Fruit fly (Drosophila melanogaster) whole organism, embryonic: ENCODE measurements around the gene ph-d.

ENCODE experiments used
- Blimp-1 ChIP-seq: fragments of 200-800 bp; sonication (Bioruptor generic); optimal IDR thresholded peaks from 3 replicates; lab custom pipeline; 2018; ENCODE audit warnings: missing biosample characterization, missing genetic modification characterization, mild to moderate bottlenecking, moderate library complexity, missing genetic modification reagents
- BtbVII ChIP-seq: fragments of 200-800 bp; sonication (Bioruptor generic); optimal IDR thresholded peaks from 3 replicates; lab custom pipeline; 2017; ENCODE audit warnings: missing biosample characterization, mild to moderate bottlenecking, missing genetic modification characterization
- CG11398 ChIP-seq: fragments of 200-800 bp; sonication (Bioruptor generic); optimal IDR thresholded peaks from 2 replicates; lab custom pipeline; 2016; ENCODE audit warnings: missing biosample characterization, missing genetic modification characterization
- CG11695 ChIP-seq: fragments of 200-800 bp; sonication (Bioruptor generic); IDR thresholded peaks from 3 replicates; pipeline ENCODE4 v1.3.6; 2022; ENCODE audit warnings: missing biosample characterization, missing genetic modification characterization
- CG11723 ChIP-seq: fragments of 200-800 bp; sonication (Bioruptor generic); optimal IDR thresholded peaks from 2 replicates; lab custom pipeline; 2017; ENCODE audit warnings: missing biosample characterization, mild to moderate bottlenecking, missing genetic modification characterization
- CG12236 ChIP-seq: fragments of 200-800 bp; sonication (Bioruptor generic); optimal IDR thresholded peaks from 2 replicates; lab custom pipeline; 2016; ENCODE audit warnings: missing biosample characterization, missing genetic modification characterization
- CG12744 ChIP-seq: fragments of 200-800 bp; sonication (Bioruptor generic); optimal IDR thresholded peaks from 2 replicates; lab custom pipeline; 2016; ENCODE audit warnings: missing biosample characterization, missing genetic modification characterization
- CG13123 ChIP-seq: fragments of 200-800 bp; sonication (Bioruptor generic); optimal IDR thresholded peaks from 2 replicates; lab custom pipeline; 2016; ENCODE audit warnings: missing biosample characterization, missing genetic modification characterization
- CG14050 ChIP-seq: fragments of 200-800 bp; sonication (Bioruptor generic); IDR thresholded peaks from 3 replicates; pipeline ENCODE4 v1.3.6; 2022; ENCODE audit warnings: missing biosample characterization, missing genetic modification characterization
- CG14710 ChIP-seq: fragments of 200-800 bp; sonication (Bioruptor generic); optimal IDR thresholded peaks from 3 replicates; lab custom pipeline; 2019; ENCODE audit warnings: missing biosample characterization, mild to moderate bottlenecking, missing genetic modification characterization, moderate library complexity
- CG15601 ChIP-seq: fragments of 200-800 bp; sonication (Bioruptor generic); optimal IDR thresholded peaks from 3 replicates; lab custom pipeline; 2019; ENCODE audit warnings: missing biosample characterization, mild to moderate bottlenecking, missing genetic modification characterization, moderate library complexity
- CG16779 ChIP-seq: fragments of 200-800 bp; sonication (Bioruptor generic); IDR thresholded peaks from 2 replicates; pipeline ENCODE4 v1.3.6; 2022; ENCODE audit warnings: missing biosample characterization, missing genetic modification characterization
- CG16863 ChIP-seq: fragments of 200-800 bp; sonication (Bioruptor generic); optimal IDR thresholded peaks from 3 replicates; lab custom pipeline; 2016; ENCODE audit warnings: missing biosample characterization, missing genetic modification characterization
- CG17385 ChIP-seq: fragments of 200-800 bp; sonication (Bioruptor generic); optimal IDR thresholded peaks from 3 replicates; lab custom pipeline; 2018; ENCODE audit warnings: missing biosample characterization, mild to moderate bottlenecking, missing genetic modification characterization
- CG17612 ChIP-seq: fragments of 200-800 bp; sonication (Bioruptor generic); IDR thresholded peaks from 2 replicates; pipeline ENCODE4 v1.3.6; 2022; ENCODE audit warnings: missing biosample characterization, missing genetic modification characterization
- CG4617 ChIP-seq: fragments of 200-800 bp; sonication (Bioruptor generic); optimal IDR thresholded peaks from 3 replicates; lab custom pipeline; 2016; ENCODE audit warnings: missing biosample characterization, missing genetic modification characterization, borderline replicate concordance
- CG4730 ChIP-seq: fragments of 200-800 bp; sonication (Bioruptor generic); IDR thresholded peaks from 2 replicates; pipeline ENCODE4 v1.3.6; 2022; ENCODE audit warnings: missing biosample characterization, missing genetic modification characterization
- CG5245 ChIP-seq: fragments of 200-800 bp; sonication (Bioruptor generic); optimal IDR thresholded peaks from 3 replicates; lab custom pipeline; 2016; ENCODE audit warnings: missing biosample characterization, missing genetic modification characterization
- CG6175 ChIP-seq: fragments of 200-800 bp; sonication (Bioruptor generic); IDR thresholded peaks from 3 replicates; pipeline ENCODE4 v1.3.6; 2022; ENCODE audit warnings: missing biosample characterization, missing genetic modification characterization
- CG9876 ChIP-seq: fragments of 200-800 bp; sonication (Bioruptor generic); optimal IDR thresholded peaks from 2 replicates; lab custom pipeline; 2016; ENCODE audit warnings: missing biosample characterization, missing genetic modification characterization
- CG9932 ChIP-seq: fragments of 200-800 bp; sonication (Bioruptor generic); IDR thresholded peaks from 2 replicates; pipeline ENCODE4 v1.3.6; 2022; ENCODE audit warnings: missing biosample characterization, missing genetic modification characterization
- CHES-1-like ChIP-seq: fragments of 200-800 bp; sonication (Bioruptor generic); optimal IDR thresholded peaks from 2 replicates; lab custom pipeline; 2016; ENCODE audit warnings: missing biosample characterization, missing genetic modification characterization
- Camta ChIP-seq: fragments of 200-800 bp; sonication (Bioruptor generic); optimal IDR thresholded peaks from 2 replicates; lab custom pipeline; 2016; ENCODE audit warnings: missing biosample characterization, missing genetic modification characterization
- Fer1 ChIP-seq: fragments of 200-800 bp; sonication (Bioruptor generic); optimal IDR thresholded peaks from 2 replicates; lab custom pipeline; 2017; ENCODE audit warnings: missing biosample characterization, mild to moderate bottlenecking, missing genetic modification characterization
- GATAe ChIP-seq: fragments of 200-800 bp; sonication (Bioruptor generic); conservative IDR thresholded peaks from 2 replicates; pipeline ENCODE4 v1.3.6; 2022; ENCODE audit warnings: missing biosample characterization, missing genetic modification characterization
- H15 ChIP-seq: fragments of 200-800 bp; sonication (Bioruptor generic); IDR thresholded peaks from 3 replicates; pipeline ENCODE4 v1.3.6; 2022; ENCODE audit warnings: missing biosample characterization, missing genetic modification characterization
- HmgD ChIP-seq: fragments of 200-800 bp; sonication (Bioruptor generic); optimal IDR thresholded peaks from 3 replicates; lab custom pipeline; 2016; ENCODE audit warnings: missing biosample characterization, missing genetic modification characterization
- HmgZ ChIP-seq: fragments of 200-800 bp; sonication (Bioruptor generic); optimal IDR thresholded peaks from 2 replicates; lab custom pipeline; 2018; ENCODE audit warnings: missing biosample characterization, mild to moderate bottlenecking, missing genetic modification characterization
- Hmx ChIP-seq: fragments of 200-800 bp; sonication (Bioruptor generic); optimal IDR thresholded peaks from 2 replicates; lab custom pipeline; 2016; ENCODE audit warnings: missing biosample characterization, missing genetic modification characterization
- Trl ChIP-seq, 3 experiments: fragments of >200 bp in 2 of 3; fragments of 200-800 bp in 1 of 3; sonication (Bioruptor generic) in 1 of 3; optimal IDR thresholded peaks; 2 replicates in 1 of 3; 3 replicates in 2 of 3; lab custom pipeline; 2016 to 2017; ENCODE audit warnings: missing biosample characterization in 1 of 3, missing genetic modification characterization in 1 of 3
- aop ChIP-seq: fragments of 200-800 bp; sonication (Bioruptor generic); IDR thresholded peaks from 2 replicates; pipeline ENCODE4 v1.3.6; 2022; ENCODE audit warnings: missing biosample characterization, missing genetic modification characterization
- ap ChIP-seq: fragments of 200-800 bp; sonication (Bioruptor generic); IDR thresholded peaks from 2 replicates; pipeline ENCODE4 v1.3.6; 2022; ENCODE audit warnings: missing biosample characterization, missing genetic modification characterization
- ase ChIP-seq: fragments of 200-800 bp; sonication (Bioruptor generic); IDR thresholded peaks from 3 replicates; pipeline ENCODE4 v1.3.6; 2022; ENCODE audit warnings: missing biosample characterization, missing genetic modification characterization
- bsh ChIP-seq, 2 experiments: fragments of 200-800 bp; sonication (Bioruptor generic); optimal IDR thresholded peaks; 2 replicates each; lab custom pipeline; 2017 to 2018; ENCODE audit warnings: mild to moderate bottlenecking in 2 of 2, missing biosample characterization in 2 of 2, missing genetic modification characterization in 2 of 2, moderate library complexity in 1 of 2
- ci ChIP-seq: fragments of 200-800 bp; sonication (Bioruptor generic); IDR thresholded peaks from 3 replicates; pipeline ENCODE4 v1.3.6; 2022; ENCODE audit warnings: missing biosample characterization, missing genetic modification characterization
- crol ChIP-seq: fragments of 200-800 bp; sonication (Bioruptor generic); IDR thresholded peaks from 2 replicates; pipeline ENCODE4 v1.3.6; 2022; ENCODE audit warnings: missing biosample characterization, missing genetic modification characterization
- ems ChIP-seq: fragments of 200-800 bp; sonication (Bioruptor generic); optimal IDR thresholded peaks from 3 replicates; lab custom pipeline; 2016; ENCODE audit warnings: missing biosample characterization, missing genetic modification characterization
- luna ChIP-seq: fragments of 200-800 bp; sonication (Bioruptor generic); optimal IDR thresholded peaks from 2 replicates; lab custom pipeline; 2016; ENCODE audit warnings: missing biosample characterization, missing genetic modification characterization
- maf-S ChIP-seq: fragments of 200-800 bp; sonication (Bioruptor generic); optimal IDR thresholded peaks from 2 replicates; lab custom pipeline; 2016; ENCODE audit warnings: missing biosample characterization, missing genetic modification characterization
- mld ChIP-seq: fragments of 200-800 bp; sonication (Bioruptor generic); IDR thresholded peaks from 3 replicates; pipeline ENCODE4 v1.3.6; 2022; ENCODE audit warnings: missing biosample characterization, missing genetic modification characterization; ENCODE audit not compliant: partially characterized antibody
- nerfin-1 ChIP-seq: fragments of 200-800 bp; sonication (Bioruptor generic); optimal IDR thresholded peaks from 3 replicates; lab custom pipeline; 2019; ENCODE audit warnings: missing biosample characterization, mild to moderate bottlenecking, missing genetic modification characterization, moderate library complexity
- oc ChIP-seq: fragments of 200-800 bp; sonication (Bioruptor generic); optimal IDR thresholded peaks from 2 replicates; lab custom pipeline; 2018; ENCODE audit warnings: missing biosample characterization, mild to moderate bottlenecking, missing genetic modification characterization, moderate library complexity
- onecut ChIP-seq: fragments of 200-800 bp; sonication (Bioruptor generic); IDR thresholded peaks from 2 replicates; pipeline ENCODE4 v1.3.6; 2022; ENCODE audit warnings: missing biosample characterization, missing genetic modification characterization
- phol ChIP-seq: fragments of 200-800 bp; sonication (Bioruptor generic); optimal IDR thresholded peaks from 3 replicates; lab custom pipeline; 2018; ENCODE audit warnings: missing biosample characterization, mild to moderate bottlenecking, missing genetic modification characterization, moderate library complexity
- pita ChIP-seq: fragments of 200-800 bp; sonication (Bioruptor generic); optimal IDR thresholded peaks from 2 replicates; lab custom pipeline; 2017; ENCODE audit warnings: missing biosample characterization, mild to moderate bottlenecking, missing genetic modification characterization
- repo ChIP-seq: fragments of 200-800 bp; sonication (Bioruptor generic); optimal IDR thresholded peaks from 2 replicates; lab custom pipeline; 2016; ENCODE audit warnings: missing biosample characterization, missing genetic modification characterization
- sisA ChIP-seq: fragments of 200-800 bp; sonication (Bioruptor generic); IDR thresholded peaks from 2 replicates; pipeline ENCODE4 v1.3.6; 2022; ENCODE audit warnings: missing biosample characterization, missing genetic modification characterization
- slbo ChIP-seq: fragments of 200-800 bp; sonication (Bioruptor generic); IDR thresholded peaks from 2 replicates; pipeline ENCODE4 v1.3.6; 2022; ENCODE audit warnings: missing biosample characterization, missing genetic modification characterization
- tup ChIP-seq: fragments of 200-800 bp; sonication (Bioruptor generic); optimal IDR thresholded peaks from 2 replicates; lab custom pipeline; 2016; ENCODE audit warnings: missing biosample characterization, mild to moderate bottlenecking, missing genetic modification characterization, moderate library complexity
- wek ChIP-seq: fragments of 200-800 bp; sonication (Bioruptor generic); optimal IDR thresholded peaks from 3 replicates; lab custom pipeline; 2018; ENCODE audit warnings: missing biosample characterization, mild to moderate bottlenecking, missing genetic modification characterization, moderate library complexity
- wor ChIP-seq: fragments of 200-800 bp; sonication (Bioruptor generic); IDR thresholded peaks from 2 replicates; pipeline ENCODE4 v1.3.6; 2022; ENCODE audit warnings: missing biosample characterization, missing genetic modification characterization
- zfh1 ChIP-seq: fragments of 200-800 bp; sonication (Bioruptor generic); IDR thresholded peaks from 3 replicates; pipeline ENCODE4 v1.3.6; 2022; ENCODE audit warnings: missing biosample characterization, missing genetic modification characterization

Gene ph-d

DNA sequence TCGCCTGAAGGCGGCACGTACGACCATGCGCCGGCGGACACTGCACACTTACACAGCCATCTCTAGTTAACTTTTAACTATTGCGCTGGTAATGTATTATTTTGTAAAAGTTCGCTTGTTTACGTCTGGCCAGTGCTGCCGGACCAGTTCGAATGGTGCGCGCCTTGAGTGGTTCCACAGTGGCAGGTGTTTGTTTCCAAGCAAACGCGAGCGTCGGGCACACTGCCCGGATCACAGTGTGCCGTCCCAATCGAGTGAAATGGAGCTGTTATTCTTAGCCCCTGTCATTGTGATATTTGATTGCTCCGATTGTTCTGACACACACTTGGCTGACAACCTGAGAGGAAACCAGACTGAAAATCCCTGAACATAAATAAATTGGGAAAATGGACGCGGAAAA lies 49.8 kb downstream of the ph-d start, which contains the start of gene CG4199 (continued):
- peak; percentile 23 for TF ChIP-seq CG4617
- TF ChIP-seq Fer1, result peak; percentile 25
- TF ChIP-seq Camta (GFP tag; lab: Kevin White, UChicago), result no peak
- TF ChIP-seq CG12236 (GFP tag; lab: Kevin White, UChicago), result no peak
- TF ChIP-seq H15, result no peak
- no peak for TF ChIP-seq wek (GFP tag; lab: Kevin White, UChicago)
- TF ChIP-seq CG13123 (GFP tag; lab: Kevin White, UChicago), result no peak
- TF ChIP-seq phol (tag; lab: Kevin White, UChicago), result no peak
- no peak for TF ChIP-seq BtbVII (GFP tag; lab: Kevin White, UChicago)
- no peak for TF ChIP-seq CG16863 (GFP tag; lab: Kevin White, UChicago)
- no peak for TF ChIP-seq Trl (optimal IDR thresholded peaks at IDR 0.05; lab: Kevin White, UChicago)
- TF ChIP-seq Trl (GFP tag; optimal IDR thresholded peaks at IDR 0.05; lab: Kevin White, UChicago), result no peak
- TF ChIP-seq tup (GFP tag; lab: Kevin White, UChicago), result no peak
- TF ChIP-seq mld (GFP tag; lab: Robert Waterston, UW), result no peak
- no peak for TF ChIP-seq CG17385 (GFP tag; lab: Kevin White, UChicago)
- TF ChIP-seq CG14050, result no peak
- TF ChIP-seq ems, result peak; percentile 5
- no peak for TF ChIP-seq CG16779 (GFP tag; lab: Robert Waterston, UW)
- no peak for TF ChIP-seq Blimp-1 (GFP tag; lab: Kevin White, UChicago)
- TF ChIP-seq CG4730, result no peak
- peak; percentile 34; the same call in 1 of the 2 replicates for TF ChIP-seq slbo (GFP tag; lab: Robert Waterston, UW)
- no peak for TF ChIP-seq GATAe (GFP tag; lab: Robert Waterston, UW)
- TF ChIP-seq HmgZ, result peak; percentile 67
- peak; percentile 52 for TF ChIP-seq CHES-1-like (GFP tag; lab: Kevin White, UChicago)
- TF ChIP-seq crol, result no peak
- TF ChIP-seq CG5245 (GFP tag; lab: Kevin White, UChicago), result no peak
- TF ChIP-seq CG14710, result peak; percentile 48
- peak; percentile 19 for TF ChIP-seq pita (GFP tag; lab: Kevin White, UChicago)
- peak; percentile 27 for TF ChIP-seq HmgD (GFP tag; lab: Kevin White, UChicago)
- TF ChIP-seq oc (tag; lab: Kevin White, UChicago), result no peak
- no peak for TF ChIP-seq repo (GFP tag; lab: Kevin White, UChicago)
- peak; percentile 58; the same call in 1 of the 3 replicates for TF ChIP-seq ci (GFP tag; lab: Robert Waterston, UW)
- TF ChIP-seq CG6175, result no peak
- peak; percentile 19; the same call in 1 of the 2 replicates for TF ChIP-seq onecut (GFP tag; lab: Robert Waterston, UW)
- TF ChIP-seq CG15601 (tag; lab: Kevin White, UChicago), result no peak
- no peak for TF ChIP-seq ap
- TF ChIP-seq sisA (GFP tag; lab: Robert Waterston, UW), result no peak
- no peak for TF ChIP-seq wor
- peak; percentile 38; the same call in 1 of the 2 replicates for TF ChIP-seq CG9932 (GFP tag; lab: Robert Waterston, UW)
- TF ChIP-seq CG17612 (GFP tag; lab: Robert Waterston, UW), result no peak
- TF ChIP-seq nerfin-1 (tag; lab: Kevin White, UChicago), result no peak
- no peak for TF ChIP-seq CG9876
- TF ChIP-seq CG12744 (GFP tag; lab: Kevin White, UChicago), result no peak
- no peak for TF ChIP-seq Hmx
- no peak for TF ChIP-seq ase (GFP tag; lab: Robert Waterston, UW)
- no peak for TF ChIP-seq CG11723 (GFP tag; lab: Kevin White, UChicago)
- no peak for TF ChIP-seq CG11398 (GFP tag; lab: Kevin White, UChicago)
- TF ChIP-seq zfh1 (GFP tag; lab: Robert Waterston, UW), result no peak
- no peak for TF ChIP-seq aop
- peak; percentile 15 for TF ChIP-seq luna (GFP tag; lab: Kevin White, UChicago)
- no peak for TF ChIP-seq bsh (GFP tag; optimal IDR thresholded peaks at IDR 0.05; lab: Kevin White, UChicago)
- TF ChIP-seq CG11695, result no peak
- no peak for TF ChIP-seq maf-S
